Worm (Caenorhabditis elegans) whole organism, midembryonic: Measurements from ENCODE around the gene T09A12.8.

Experiments used
- flt-1 ChIP-seq: fragments of 200-800 bp; sonication (Bioruptor generic); IDR thresholded peaks from 2 replicates; pipeline ENCODE4 v1.3.6; 2022; ENCODE audit warnings: missing genetic modification characterization, missing compliant biosample characterization
- klf-2 ChIP-seq: fragments of 200-800 bp; sonication (Bioruptor generic); conservative IDR thresholded peaks from 2 replicates; pipeline ENCODE4 v1.3.6; 2022; ENCODE audit warnings: missing genetic modification reagents, missing genetic modification characterization, missing compliant biosample characterization
- med-1 ChIP-seq: sonication (generic microtip); optimal IDR thresholded peaks from 2 replicates; lab custom pipeline; 2017; ENCODE audit warnings: missing genetic modification characterization, mild to moderate bottlenecking, missing compliant biosample characterization, antibody characterized with exemption, missing genetic modification reagents; ENCODE audit not compliant: insufficient read depth
- tab-1 ChIP-seq: fragments of 200-800 bp; sonication (Bioruptor generic); IDR thresholded peaks from 2 replicates; pipeline ENCODE4 v1.3.6; 2022; ENCODE audit warnings: missing genetic modification characterization, missing compliant biosample characterization
- ztf-29 ChIP-seq: fragments of 200-800 bp; sonication (Bioruptor generic); IDR thresholded peaks from 2 replicates; pipeline ENCODE4 v1.3.6; 2022; ENCODE audit warnings: missing genetic modification reagents, missing genetic modification characterization, missing compliant biosample characterization

DNA sequence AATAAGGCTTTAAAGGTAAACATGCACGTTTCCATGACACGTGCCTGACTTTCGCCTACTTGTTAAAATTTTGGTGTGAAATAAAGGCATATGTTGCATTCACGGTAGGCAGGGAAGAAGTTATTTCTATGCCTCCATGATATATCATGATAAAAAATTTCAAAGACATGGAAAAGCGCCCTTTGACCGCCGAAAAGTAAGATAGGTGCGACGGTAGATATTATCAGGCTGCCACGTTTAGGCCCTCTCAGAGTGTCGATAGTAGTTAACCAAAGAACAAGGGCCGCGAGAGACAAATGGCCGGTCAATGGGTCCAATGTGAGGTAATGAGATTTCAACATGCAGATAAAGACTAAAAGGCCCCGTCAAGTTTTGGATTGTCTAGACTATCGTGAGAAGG is 329 bp downstream of the T09A12.8 start:
- TF ChIP-seq ztf-29 (no peak), flt-1 (GFP tag; lab: Robert Waterston, UW) (no peak), tab-1 (no peak), klf-2 (GFP tag; lab: Robert Waterston, UW) (no peak), med-1 (GFP tag; lab: Kevin White, UChicago) (no peak)
